Worm (Caenorhabditis elegans): ENCODE data around the gene ZK662.6.

DNA sequence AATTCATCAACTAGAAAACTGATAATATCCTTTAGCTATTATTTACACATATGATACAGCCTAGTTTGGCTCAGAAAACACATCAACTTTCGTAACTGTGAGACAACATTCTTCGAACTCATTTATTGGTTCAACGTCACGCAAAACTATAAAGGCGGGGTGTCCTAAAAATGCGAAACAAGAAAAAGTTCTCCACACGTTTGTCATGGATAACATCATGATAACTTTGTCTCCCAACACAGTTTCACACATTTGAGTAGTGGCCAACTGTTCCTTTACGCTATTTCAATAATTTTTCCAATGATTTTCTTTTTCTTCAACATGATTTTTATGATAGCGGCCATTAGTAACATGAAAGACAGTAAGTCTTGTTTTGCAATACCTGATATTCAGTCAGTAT is 28.3 kb downstream of the ZK662.6 start, which contains the start of gene srxa-9:
- no peak for TF ChIP-seq unc-62 (GFP tag; optimal IDR thresholded peaks at IDR 0.05)
- no peak for TF ChIP-seq ztf-3 (GFP tag; optimal IDR thresholded peaks at IDR 0.05)
- TF ChIP-seq F39B2.1 (GFP tag; IDR thresholded peaks at IDR 0.05), result no peak
- TF ChIP-seq lag-1 (GFP tag; IDR thresholded peaks at IDR 0.05), result no peak
- TF ChIP-seq cebp-1 (GFP tag; IDR thresholded peaks at IDR 0.05), result no peak
- no peak for TF ChIP-seq cebp-1 (tag; optimal IDR thresholded peaks at IDR 0.05)
- no peak for TF ChIP-seq ztf-6 (GFP tag; IDR thresholded peaks at IDR 0.05)
- no peak for TF ChIP-seq snpc-1.3 (tag; optimal IDR thresholded peaks at IDR 0.05; ENCODE audit: insufficient read depth)
- no peak for TF ChIP-seq madf-8 (GFP tag; conservative IDR thresholded peaks at IDR 0.05)
- TF ChIP-seq lin-40 (tag; optimal IDR thresholded peaks at IDR 0.05), result no peak
- TF ChIP-seq F55B11.4 (tag; optimal IDR thresholded peaks at IDR 0.05; ENCODE audit: borderline replicate concordance, insufficient read depth), result no peak
- TF ChIP-seq athp-1 (tag; optimal IDR thresholded peaks at IDR 0.05), result no peak
- TF ChIP-seq madf-6 (GFP tag; IDR thresholded peaks at IDR 0.05), result no peak
- no peak for TF ChIP-seq pha-4 (tag; optimal IDR thresholded peaks at IDR 0.05)
- TF ChIP-seq ccch-3 (GFP tag; optimal IDR thresholded peaks at IDR 0.05), result no peak

Measured in whole organism, young adult.